Worm (Caenorhabditis elegans): ENCODE measurements around the gene Y43F8B.25.

Gene Y43F8B.25

ce11 chrV:19473842-19474514 is 11.3 kb downstream of the Y43F8B.25 start, which contains the start of gene Y43F8B.10:
TSS of gene Y43F8B.10 (plus strand) at chrV:19474464.
- TF ChIP-seq zip-8 (tag; optimal IDR thresholded peaks at IDR 0.05), result no peak
- no peak for TF ChIP-seq elt-3 (tag; optimal IDR thresholded peaks at IDR 0.05)
- TF ChIP-seq nhr-2 (tag; optimal IDR thresholded peaks at IDR 0.05), result no peak
- TF ChIP-seq unc-120 (tag; optimal IDR thresholded peaks at IDR 0.05; ENCODE audit: poor library complexity, severe bottlenecking), result peak; percentile 29
- no peak for TF ChIP-seq unc-39 (tag; optimal IDR thresholded peaks at IDR 0.05)
- peak; percentile 64 for TF ChIP-seq hlh-1 (tag; optimal IDR thresholded peaks at IDR 0.05)

- TF ChIP-seq mls-2 (tag; optimal IDR thresholded peaks at IDR 0.05) (no peak), lin-13 (tag; optimal IDR thresholded peaks at IDR 0.05) (no peak), ceh-43 (GFP tag; optimal IDR thresholded peaks at IDR 0.05) (no peak), ham-2 (GFP tag; optimal IDR thresholded peaks at IDR 0.05) (no peak), lin-32 (GFP tag; optimal IDR thresholded peaks at IDR 0.05) (no peak), blmp-1 (tag; optimal IDR thresholded peaks at IDR 0.05) (no peak), snpc-4 (tag; optimal IDR thresholded peaks at IDR 0.05) (no peak), sem-2 (GFP tag; optimal IDR thresholded peaks at IDR 0.05) (no peak), hlh-1 (tag; optimal IDR thresholded peaks at IDR 0.05) (no peak), bed-3 (GFP tag; optimal IDR thresholded peaks at IDR 0.05) (no peak), ceh-39 (tag; optimal IDR thresholded peaks at IDR 0.05) (no peak), sptf-1 (tag; optimal IDR thresholded peaks at IDR 0.05) (no peak)
Measured at ce11 chrV:19477302-19477701, 14.6 kb downstream of the Y43F8B.25 start.

- TF ChIP-seq snpc-4 (tag; optimal IDR thresholded peaks at IDR 0.05) (no peak), blmp-1 (tag; optimal IDR thresholded peaks at IDR 0.05) (no peak), nhr-2 (tag; optimal IDR thresholded peaks at IDR 0.05) (no peak), nhr-76 (tag; optimal IDR thresholded peaks at IDR 0.05) (no peak)
Measured at ce11 chrV:19477852-19478251, 15.1 kb downstream of the Y43F8B.25 start, which contains the start of gene Y43F8B.9. TSS of gene Y43F8B.9 (plus strand) at chrV:19478152.

- TF ChIP-seq sem-2 (GFP tag; optimal IDR thresholded peaks at IDR 0.05) (no peak), unc-120 (tag; optimal IDR thresholded peaks at IDR 0.05; ENCODE audit: poor library complexity, severe bottlenecking) (no peak), zip-8 (tag; optimal IDR thresholded peaks at IDR 0.05) (no peak), cnd-1 (tag; optimal IDR thresholded peaks at IDR 0.05) (no peak), mep-1 (tag; optimal IDR thresholded peaks at IDR 0.05) (no peak), ceh-83 (GFP tag; optimal IDR thresholded peaks at IDR 0.05) (no peak), tbx-8 (GFP tag; optimal IDR thresholded peaks at IDR 0.05) (no peak), nhr-76 (tag; optimal IDR thresholded peaks at IDR 0.05) (no peak), ces-1 (GFP tag; optimal IDR thresholded peaks at IDR 0.05) (no peak), nhr-237 (tag; optimal IDR thresholded peaks at IDR 0.05) (no peak), snpc-4 (tag; optimal IDR thresholded peaks at IDR 0.05) (no peak), unc-39 (tag; optimal IDR thresholded peaks at IDR 0.05) (no peak)
Measured at ce11 chrV:19482535-19482934, 19.8 kb downstream of the Y43F8B.25 start, which contains the start of gene Y43F8B.22. TSS of gene Y43F8B.22 (plus strand) at chrV:19482835.

- no peak for TF ChIP-seq unc-39 (tag; optimal IDR thresholded peaks at IDR 0.05)
- no peak for TF ChIP-seq snpc-4 (tag; optimal IDR thresholded peaks at IDR 0.05)
- no peak for TF ChIP-seq lin-32 (GFP tag; optimal IDR thresholded peaks at IDR 0.05)
- TF ChIP-seq nhr-2 (tag; optimal IDR thresholded peaks at IDR 0.05), result no peak
- TF ChIP-seq bed-3 (GFP tag; optimal IDR thresholded peaks at IDR 0.05), result no peak
- TF ChIP-seq mab-5 (tag; optimal IDR thresholded peaks at IDR 0.05), result no peak
Measured at ce11 chrV:19484507-19484906, 21.8 kb downstream of the Y43F8B.25 start, which contains the start of gene Y43F8B.17. TSS of gene Y43F8B.17 (plus strand) at chrV:19484721.

ce11 chrV:19485261-19485660 is 22.5 kb downstream of the Y43F8B.25 start, which contains the start of gene Y43F8B.28:
TSS of gene Y43F8B.28 (plus strand) at chrV:19485319.
- TF ChIP-seq nhr-76 (tag; optimal IDR thresholded peaks at IDR 0.05) (no peak), elt-3 (tag; optimal IDR thresholded peaks at IDR 0.05) (no peak)

ce11 chrV:19485690-19486089 is 23.0 kb downstream of the Y43F8B.25 start, which contains the start of gene Y43F8B.18:
TSS of gene Y43F8B.18 (plus strand) at chrV:19485990.
- TF ChIP-seq nhr-12 (tag; optimal IDR thresholded peaks at IDR 0.05), result no peak
